Fruit fly (Drosophila melanogaster) whole organism, embryonic: ENCODE data around the gene RabX6.

Experiments
- Ada2b ChIP-seq: fragments of 200-800 bp; sonication (Bioruptor generic); IDR thresholded peaks from 2 replicates; pipeline ENCODE4 v1.3.6; 2022; ENCODE audit warnings: missing biosample characterization, missing genetic modification characterization
- Asciz ChIP-seq: fragments of 200-800 bp; sonication (Bioruptor generic); optimal IDR thresholded peaks from 2 replicates; lab custom pipeline; 2017; ENCODE audit warnings: missing biosample characterization, mild to moderate bottlenecking, missing genetic modification characterization, missing genetic modification reagents
- Bgb ChIP-seq: fragments of 200-800 bp; sonication (Bioruptor generic); IDR thresholded peaks from 2 replicates; pipeline ENCODE4 v1.3.6; 2022; ENCODE audit warnings: missing biosample characterization, missing genetic modification characterization; ENCODE audit not compliant: partially characterized antibody
- CG10209 ChIP-seq: fragments of 200-800 bp; sonication (Bioruptor generic); optimal IDR thresholded peaks from 3 replicates; lab custom pipeline; 2017; ENCODE audit warnings: missing biosample characterization, mild to moderate bottlenecking, missing genetic modification characterization, missing genetic modification reagents
- CG10366 ChIP-seq: fragments of 200-800 bp; sonication (Bioruptor generic); IDR thresholded peaks from 2 replicates; pipeline ENCODE4 v1.3.6; 2022; ENCODE audit warnings: missing biosample characterization, missing genetic modification characterization
- CG11247 ChIP-seq: fragments of 200-800 bp; sonication (Bioruptor generic); IDR thresholded peaks from 2 replicates; pipeline ENCODE4 v1.3.6; 2022; ENCODE audit warnings: missing biosample characterization, missing genetic modification characterization
- CG11398 ChIP-seq: fragments of 200-800 bp; sonication (Bioruptor generic); optimal IDR thresholded peaks from 2 replicates; lab custom pipeline; 2016; ENCODE audit warnings: missing biosample characterization, missing genetic modification characterization
- CG13123 ChIP-seq: fragments of 200-800 bp; sonication (Bioruptor generic); optimal IDR thresholded peaks from 2 replicates; lab custom pipeline; 2016; ENCODE audit warnings: missing biosample characterization, missing genetic modification characterization
- CG17328 ChIP-seq: fragments of 200-800 bp; sonication (Bioruptor generic); IDR thresholded peaks from 2 replicates; pipeline ENCODE4 v1.3.6; 2022; ENCODE audit warnings: missing biosample characterization, missing genetic modification characterization
- CG17385 ChIP-seq: fragments of 200-800 bp; sonication (Bioruptor generic); optimal IDR thresholded peaks from 3 replicates; lab custom pipeline; 2018; ENCODE audit warnings: missing biosample characterization, mild to moderate bottlenecking, missing genetic modification characterization
- CG17829 ChIP-seq: fragments of 200-800 bp; optimal IDR thresholded peaks from 2 replicates; lab custom pipeline; 2019; ENCODE audit warnings: missing biosample characterization, mild to moderate bottlenecking, missing genetic modification characterization, moderate library complexity
- CG2120 ChIP-seq: fragments of 200-800 bp; sonication (Bioruptor generic); optimal IDR thresholded peaks from 3 replicates; lab custom pipeline; 2016; ENCODE audit warnings: missing biosample characterization, missing genetic modification characterization
- CG2129 ChIP-seq: fragments of 200-800 bp; sonication (Bioruptor generic); IDR thresholded peaks from 2 replicates; pipeline ENCODE4 v1.3.6; 2022; ENCODE audit warnings: missing biosample characterization, missing genetic modification characterization; ENCODE audit not compliant: partially characterized antibody
- CG3065 ChIP-seq: fragments of 200-800 bp; sonication (Bioruptor generic); optimal IDR thresholded peaks from 2 replicates; lab custom pipeline; 2016; ENCODE audit warnings: missing biosample characterization, missing genetic modification characterization
- CG7556 ChIP-seq: fragments of 200-800 bp; sonication (Bioruptor generic); optimal IDR thresholded peaks from 2 replicates; lab custom pipeline; 2017; ENCODE audit warnings: missing biosample characterization, mild to moderate bottlenecking, missing genetic modification characterization
- CG8281 ChIP-seq: fragments of 200-800 bp; sonication (Bioruptor generic); optimal IDR thresholded peaks from 2 replicates; lab custom pipeline; 2018; ENCODE audit warnings: missing biosample characterization, mild to moderate bottlenecking, missing genetic modification characterization, moderate library complexity
- CG8765 ChIP-seq: fragments of 200-800 bp; sonication (Bioruptor generic); IDR thresholded peaks from 2 replicates; pipeline ENCODE4 v1.3.6; 2022; ENCODE audit warnings: missing biosample characterization, missing genetic modification characterization
- CG9437 ChIP-seq: fragments of 200-800 bp; sonication (Bioruptor generic); optimal IDR thresholded peaks from 2 replicates; lab custom pipeline; 2018; ENCODE audit warnings: missing biosample characterization, mild to moderate bottlenecking, missing genetic modification characterization
- CTCF ChIP-seq: fragments of 200-800 bp; sonication (Bioruptor generic); optimal IDR thresholded peaks from 2 replicates; lab custom pipeline; 2017; ENCODE audit warnings: missing biosample characterization, mild to moderate bottlenecking, missing genetic modification characterization, moderate library complexity
- Camta ChIP-seq: fragments of 200-800 bp; sonication (Bioruptor generic); optimal IDR thresholded peaks from 2 replicates; lab custom pipeline; 2016; ENCODE audit warnings: missing biosample characterization, missing genetic modification characterization
- Dbx ChIP-seq: fragments of 200-800 bp; sonication (Bioruptor generic); IDR thresholded peaks from 3 replicates; pipeline ENCODE4 v1.3.6; 2022; ENCODE audit warnings: missing biosample characterization, missing genetic modification characterization
- Dip3 ChIP-seq: fragments of 200-800 bp; sonication (Bioruptor generic); optimal IDR thresholded peaks from 3 replicates; lab custom pipeline; 2016; ENCODE audit warnings: missing biosample characterization, missing genetic modification characterization
- Max ChIP-seq: fragments of 200-800 bp; sonication (Bioruptor generic); optimal IDR thresholded peaks from 2 replicates; lab custom pipeline; 2016; ENCODE audit warnings: missing biosample characterization, mild to moderate bottlenecking, missing genetic modification characterization
- Med ChIP-seq: fragments of 200-800 bp; sonication (Bioruptor generic); peaks from one replicate; lab custom pipeline; 2016; ENCODE audit warnings: missing biosample characterization, missing genetic modification characterization, mild to moderate bottlenecking, inconsistent platforms, moderate library complexity
- Scr ChIP-seq: fragments of 200-800 bp; sonication (Bioruptor generic); IDR thresholded peaks from 2 replicates; pipeline ENCODE4 v1.3.6; 2022; ENCODE audit warnings: missing biosample characterization, missing genetic modification characterization; ENCODE audit not compliant: partially characterized antibody
- Sry-β ChIP-seq: fragments of 200-800 bp; sonication (Bioruptor generic); optimal IDR thresholded peaks from 2 replicates; lab custom pipeline; 2018; ENCODE audit warnings: missing biosample characterization, mild to moderate bottlenecking, missing genetic modification characterization, moderate library complexity
- Taf1 ChIP-seq: fragments of 200-800 bp; sonication (Bioruptor generic); IDR thresholded peaks from 2 replicates; pipeline ENCODE4 v1.3.6; 2022; ENCODE audit warnings: missing biosample characterization, missing genetic modification characterization
- YL-1 ChIP-seq: fragments of 200-800 bp; sonication (Bioruptor generic); optimal IDR thresholded peaks from 3 replicates; lab custom pipeline; 2017; ENCODE audit warnings: missing biosample characterization, mild to moderate bottlenecking, missing genetic modification characterization
- ap ChIP-seq: fragments of 200-800 bp; sonication (Bioruptor generic); IDR thresholded peaks from 2 replicates; pipeline ENCODE4 v1.3.6; 2022; ENCODE audit warnings: missing biosample characterization, missing genetic modification characterization
- ato ChIP-seq: fragments of 200-800 bp; sonication (Bioruptor generic); IDR thresholded peaks from 2 replicates; pipeline ENCODE4 v1.3.6; 2022; ENCODE audit warnings: missing biosample characterization, missing genetic modification characterization; ENCODE audit not compliant: partially characterized antibody
- bigmax ChIP-seq: fragments of 200-800 bp; sonication (Bioruptor generic); optimal IDR thresholded peaks from 2 replicates; lab custom pipeline; 2018; ENCODE audit warnings: missing biosample characterization, mild to moderate bottlenecking, missing genetic modification characterization
- btn ChIP-seq: fragments of 200-800 bp; sonication (Bioruptor generic); optimal IDR thresholded peaks from 2 replicates; lab custom pipeline; 2016; ENCODE audit warnings: missing biosample characterization, missing genetic modification characterization
- chif ChIP-seq, 2 experiments: fragments of 200-800 bp; sonication (Bioruptor generic); optimal IDR thresholded peaks; 3 replicates each; lab custom pipeline; 2016; ENCODE audit warnings: missing biosample characterization in 2 of 2, missing genetic modification characterization in 2 of 2
- dmrt11E ChIP-seq: fragments of 200-800 bp; sonication (Bioruptor generic); optimal IDR thresholded peaks from 3 replicates; lab custom pipeline; 2018; ENCODE audit warnings: missing biosample characterization, mild to moderate bottlenecking, missing genetic modification characterization, moderate library complexity
- dmrt99B ChIP-seq: fragments of 200-800 bp; sonication (Bioruptor generic); optimal IDR thresholded peaks from 2 replicates; lab custom pipeline; 2018; ENCODE audit warnings: missing biosample characterization, mild to moderate bottlenecking, missing genetic modification characterization, moderate library complexity
- gcm2 ChIP-seq: fragments of 200-800 bp; sonication (Bioruptor generic); optimal IDR thresholded peaks from 2 replicates; lab custom pipeline; 2016; ENCODE audit warnings: missing biosample characterization, missing genetic modification characterization
- org-1 ChIP-seq: fragments of 200-800 bp; sonication (Bioruptor generic); optimal IDR thresholded peaks from 2 replicates; lab custom pipeline; 2017; ENCODE audit warnings: missing biosample characterization, missing genetic modification characterization
- peb ChIP-seq: fragments of 200-800 bp; sonication (Bioruptor generic); IDR thresholded peaks from 2 replicates; pipeline ENCODE4 v1.3.6; 2022; ENCODE audit warnings: missing biosample characterization, missing genetic modification characterization
- pita ChIP-seq: fragments of 200-800 bp; sonication (Bioruptor generic); optimal IDR thresholded peaks from 2 replicates; lab custom pipeline; 2017; ENCODE audit warnings: missing biosample characterization, mild to moderate bottlenecking, missing genetic modification characterization
- prd ChIP-seq, 3 experiments: fragments of >200 bp in 2 of 3; fragments of 200-800 bp in 1 of 3; sonication (Bioruptor generic) in 1 of 3; optimal IDR thresholded peaks in 2 of 3; IDR thresholded peaks in 1 of 3; 2 replicates in 2 of 3; 3 replicates in 1 of 3; pipeline versions ENCODE4 v1.3.6 to Lab custom; 2017 to 2022; ENCODE audit warnings: missing biosample characterization in 1 of 3, missing genetic modification characterization in 1 of 3
- pros ChIP-seq: fragments of 200-800 bp; sonication (Bioruptor generic); optimal IDR thresholded peaks from 3 replicates; lab custom pipeline; 2019; ENCODE audit warnings: missing biosample characterization, mild to moderate bottlenecking, missing genetic modification characterization, moderate library complexity
- pum ChIP-seq: fragments of 200-800 bp; sonication (Bioruptor generic); optimal IDR thresholded peaks from 2 replicates; lab custom pipeline; 2016; ENCODE audit warnings: missing biosample characterization, missing genetic modification characterization
- ro ChIP-seq: fragments of 200-800 bp; sonication (Bioruptor generic); IDR thresholded peaks from 2 replicates; pipeline ENCODE4 v1.3.6; 2022; ENCODE audit warnings: missing biosample characterization, missing genetic modification characterization
- scrt ChIP-seq: fragments of 200-800 bp; sonication (Bioruptor generic); optimal IDR thresholded peaks from 2 replicates; lab custom pipeline; 2018; ENCODE audit warnings: missing biosample characterization, mild to moderate bottlenecking, missing genetic modification characterization, moderate library complexity
- sens-2 ChIP-seq: fragments of 200-800 bp; sonication (Bioruptor generic); IDR thresholded peaks from 2 replicates; pipeline ENCODE4 v1.3.6; 2022; ENCODE audit warnings: missing biosample characterization, missing genetic modification characterization
- slp2 ChIP-seq: fragments of 200-800 bp; sonication (Bioruptor generic); optimal IDR thresholded peaks from 2 replicates; lab custom pipeline; 2016; ENCODE audit warnings: missing biosample characterization, missing genetic modification characterization
- tio ChIP-seq: fragments of 200-800 bp; sonication (Bioruptor generic); optimal IDR thresholded peaks from 2 replicates; lab custom pipeline; 2017; ENCODE audit warnings: missing biosample characterization, missing genetic modification characterization, inconsistent platforms
- ttk ChIP-seq: fragments of 200-800 bp; sonication (Bioruptor generic); IDR thresholded peaks from 2 replicates; pipeline ENCODE4 v2.1.2; 2022; ENCODE audit warnings: missing biosample characterization, missing genetic modification characterization
- twi ChIP-seq: fragments of 200-800 bp; optimal IDR thresholded peaks from 2 replicates; lab custom pipeline; 2019; ENCODE audit warnings: missing biosample characterization, mild to moderate bottlenecking, missing genetic modification characterization, moderate library complexity
- usp ChIP-seq: fragments of >200 bp; optimal IDR thresholded peaks from 2 replicates; lab custom pipeline; 2017; ENCODE audit warnings: missing biosample characterization, missing genetic modification characterization

Gene RabX6

dm6 chr3L:681793-682369 lies 8.4 kb upstream of the RabX6 start (continued):
- TF ChIP-seq pita (GFP tag; lab: Kevin White, UChicago) = no peak
- TF ChIP-seq CG13123 (GFP tag; lab: Kevin White, UChicago) = no peak
- TF ChIP-seq tio (GFP tag; lab: Kevin White, UChicago) = no peak
- peak; percentile 29 for TF ChIP-seq Dip3
- no peak for TF ChIP-seq sens-2 (GFP tag; lab: Robert Waterston, UW)
- peak; percentile 13 for TF ChIP-seq bigmax (GFP tag; lab: Kevin White, UChicago)
- TF ChIP-seq Max (GFP tag; lab: Kevin White, UChicago) = peak; percentile 27
- no peak for TF ChIP-seq CG8765 (GFP tag; lab: Robert Waterston, UW)
- TF ChIP-seq CTCF (GFP tag; lab: Kevin White, UChicago) = peak; percentile 35
- peak; percentile 28 for TF ChIP-seq CG10209 (GFP tag; lab: Kevin White, UChicago)
- peak; percentile 47 for TF ChIP-seq Scr (GFP tag; lab: Robert Waterston, UW)
- peak; percentile 4 for TF ChIP-seq Sry-β (GFP tag; lab: Kevin White, UChicago)
- peak; percentile 63 for TF ChIP-seq YL-1 (GFP tag; lab: Kevin White, UChicago)
- TF ChIP-seq CG9437 (GFP tag; lab: Kevin White, UChicago) = peak; percentile 1
- peak; percentile 73 for TF ChIP-seq pros (GFP tag; lab: Kevin White, UChicago)
- peak; percentile 46 for TF ChIP-seq twi (tag; lab: Kevin White, UChicago)
- peak; percentile 96 for TF ChIP-seq Med (GFP tag; lab: Kevin White, UChicago)
- TF ChIP-seq Camta (GFP tag; lab: Kevin White, UChicago) = no peak
- no peak for TF ChIP-seq prd (optimal IDR thresholded peaks at IDR 0.05; lab: Kevin White, UChicago)
- no peak for TF ChIP-seq prd (GFP tag; IDR thresholded peaks at IDR 0.05; lab: Robert Waterston, UW)
- TF ChIP-seq Dbx (GFP tag; lab: Robert Waterston, UW) = peak; percentile 17; the same call in 1 of the 3 replicates
- peak; percentile 31; the same call in 1 of the 2 replicates for TF ChIP-seq Bgb
- peak; percentile 43 for TF ChIP-seq CG17829
- TF ChIP-seq ato (GFP tag; lab: Robert Waterston, UW) = peak; percentile 51
- no peak for TF ChIP-seq pum (GFP tag; lab: Kevin White, UChicago)
- TF ChIP-seq CG2120 (GFP tag; lab: Kevin White, UChicago) = peak; percentile 47
- peak in 1 of 2 experiments; percentile 41 for TF ChIP-seq chif (GFP tag; optimal IDR thresholded peaks at IDR 0.05; lab: Kevin White, UChicago)
- 0 out of 2 replicates have a peak, but pooled peaks have one; percentile 17 for TF ChIP-seq CG11247
- peak; percentile 32 for TF ChIP-seq gcm2 (GFP tag; lab: Kevin White, UChicago)
- TF ChIP-seq peb (GFP tag; lab: Robert Waterston, UW) = no peak
- TF ChIP-seq CG2129 = no peak
- TF ChIP-seq ro (GFP tag; lab: Robert Waterston, UW) = no peak
- no peak for TF ChIP-seq CG8281
- no peak for TF ChIP-seq btn (GFP tag; lab: Kevin White, UChicago)
- TF ChIP-seq CG10366 (GFP tag; lab: Robert Waterston, UW) = no peak
- peak; percentile 35 for TF ChIP-seq CG17385 (GFP tag; lab: Kevin White, UChicago)
- no peak for TF ChIP-seq dmrt99B (tag; lab: Kevin White, UChicago)
- no peak for TF ChIP-seq ap (GFP tag; lab: Robert Waterston, UW)
- peak; percentile 32 for TF ChIP-seq org-1 (GFP tag; lab: Kevin White, UChicago)
- TF ChIP-seq CG7556 = peak; percentile 30
- TF ChIP-seq slp2 (GFP tag; lab: Kevin White, UChicago) = peak; percentile 9
- TF ChIP-seq scrt (GFP tag; lab: Kevin White, UChicago) = peak; percentile 40
- TF ChIP-seq CG3065 (GFP tag; lab: Kevin White, UChicago) = no peak
- TF ChIP-seq dmrt11E (tag; lab: Kevin White, UChicago) = peak; percentile 21
- peak; percentile 52 for TF ChIP-seq CG11398 (GFP tag; lab: Kevin White, UChicago)
- peak; percentile 39 for TF ChIP-seq Asciz (GFP tag; lab: Kevin White, UChicago)
- TF ChIP-seq usp (GFP tag; lab: Kevin White, UChicago) = no peak
- peak; percentile 27 for TF ChIP-seq CG17328 (GFP tag; lab: Robert Waterston, UW)
- TF ChIP-seq Ada2b (GFP tag; lab: Robert Waterston, UW) = no peak
- no peak for TF ChIP-seq ttk (GFP tag; lab: Robert Waterston, UW)
- no peak for TF ChIP-seq Taf1 (GFP tag; lab: Robert Waterston, UW)
